Fruit fly (Drosophila melanogaster): ENCODE data around the gene PolG2.

dm6 chr2L:13833058-13833457 lies at the start of gene PolG2, which contains the start of the genes GatC and Polr2C:
- TF ChIP-seq ovo (GFP tag; optimal IDR thresholded peaks at IDR 0.05) (no peak), bab1 (GFP tag; optimal IDR thresholded peaks at IDR 0.05) (no peak), CG7101 (tag; optimal IDR thresholded peaks at IDR 0.05) (peak; percentile 53), CG14711 (tag; optimal IDR thresholded peaks at IDR 0.05) (peak; percentile 19), Crg-1 (GFP tag; optimal IDR thresholded peaks at IDR 0.05) (peak; percentile 33), Mnt (GFP tag; optimal IDR thresholded peaks at IDR 0.05) (peak; percentile 38), CG5204 (GFP tag; optimal IDR thresholded peaks at IDR 0.05) (no peak), Clk (GFP tag; optimal IDR thresholded peaks at IDR 0.05) (no peak)
